Worm (Caenorhabditis elegans) whole organism, L4 larva: ENCODE measurements around the gene myo-2.

ENCODE experiments used
- F26F4.8 ChIP-seq: fragments of 200-800 bp; sonication (Bioruptor generic); conservative IDR thresholded peaks from 2 replicates; pipeline ENCODE4 v1.3.6; 2022; ENCODE audit warnings: missing genetic modification characterization, missing compliant biosample characterization
- F37D6.2 ChIP-seq: sonication (generic microtip); optimal IDR thresholded peaks from 2 replicates; lab custom pipeline; 2016; ENCODE audit warnings: mild to moderate bottlenecking, missing genetic modification characterization, missing compliant biosample characterization
- F44E2.7 ChIP-seq: fragments of 200-800 bp; sonication (Bioruptor generic); IDR thresholded peaks from 2 replicates; pipeline ENCODE4 v2.1.2; 2022; ENCODE audit warnings: missing genetic modification characterization, missing compliant biosample characterization
- F49E8.2 ChIP-seq: sonication (generic microtip); optimal IDR thresholded peaks from 2 replicates; lab custom pipeline; 2016; ENCODE audit warnings: missing compliant biosample characterization, mild to moderate bottlenecking, missing genetic modification characterization, borderline replicate concordance
- Y105C5A.15 ChIP-seq: fragments of 200-800 bp; sonication (Bioruptor generic); IDR thresholded peaks from 2 replicates; pipeline ENCODE4 v1.3.6; 2022; ENCODE audit warnings: missing genetic modification characterization, missing compliant biosample characterization
- Y48G9A.11 ChIP-seq: fragments of 200-800 bp; sonication (Bioruptor generic); IDR thresholded peaks from 2 replicates; pipeline ENCODE4 v1.3.6; 2022; ENCODE audit warnings: missing genetic modification reagents, missing genetic modification characterization, missing compliant biosample characterization
- ZK546.5 ChIP-seq, 2 experiments: sonication (generic microtip); optimal IDR thresholded peaks; 2 replicates each; lab custom pipeline; 2017; ENCODE audit warnings: missing biosample characterization in 2 of 2, missing genetic modification characterization in 2 of 2
- aha-1 ChIP-seq: fragments of 150-350 bp; peaks from one replicate; lab custom pipeline; 2014; ENCODE audit warnings: missing biosample characterization, missing genetic modification characterization
- ceh-44 ChIP-seq: fragments of 200-800 bp; sonication (Bioruptor generic); IDR thresholded peaks from 2 replicates; pipeline ENCODE4 v1.3.6; 2022; ENCODE audit warnings: missing genetic modification reagents, missing genetic modification characterization, missing compliant biosample characterization
- ctbp-1 ChIP-seq: fragments of 200-800 bp; sonication (Bioruptor generic); IDR thresholded peaks from 2 replicates; pipeline ENCODE4 v1.3.6; 2022; ENCODE audit warnings: missing genetic modification reagents, missing genetic modification characterization, missing compliant biosample characterization
- daf-12 ChIP-seq: fragments of 150-350 bp; optimal IDR thresholded peaks from 2 replicates; lab custom pipeline; 2014; ENCODE audit warnings: missing biosample characterization, missing genetic modification reagents, missing genetic modification characterization
- dpl-1 ChIP-seq: fragments of 150-350 bp; optimal IDR thresholded peaks from 2 replicates; lab custom pipeline; 2014; ENCODE audit warnings: missing biosample characterization, missing genetic modification reagents, missing genetic modification characterization
- duxl-1 ChIP-seq: sonication (generic microtip); optimal IDR thresholded peaks from 2 replicates; lab custom pipeline; 2016; ENCODE audit warnings: mild to moderate bottlenecking, missing genetic modification characterization, moderate library complexity, missing compliant biosample characterization; ENCODE audit not compliant: poor library complexity
- dve-1 ChIP-seq: sonication (generic microtip); optimal IDR thresholded peaks from 2 replicates; lab custom pipeline; 2017; ENCODE audit warnings: antibody characterized with exemption, mild to moderate bottlenecking, missing genetic modification characterization, missing compliant biosample characterization; ENCODE audit not compliant: insufficient read depth
- fos-1 ChIP-seq: fragments of 150-350 bp; optimal IDR thresholded peaks from 2 replicates; lab custom pipeline; 2014; ENCODE audit warnings: missing biosample characterization, missing genetic modification characterization
- hif-1 ChIP-seq, 2 experiments: sonication (generic microtip); optimal IDR thresholded peaks; 2 replicates each; lab custom pipeline; 2016 to 2017; ENCODE audit warnings: missing compliant biosample characterization in 2 of 2, missing genetic modification characterization in 2 of 2, missing genetic modification reagents in 2 of 2, missing genotype in 2 of 2, mild to moderate bottlenecking in 1 of 2
- hmg-1.1 ChIP-seq: fragments of 200-800 bp; sonication (Bioruptor generic); IDR thresholded peaks from 2 replicates; pipeline ENCODE4 v1.3.6; 2022; ENCODE audit warnings: missing genetic modification reagents, missing genetic modification characterization, missing compliant biosample characterization
- lin-15B ChIP-seq: fragments of 150-350 bp; sonication (generic microtip); optimal IDR thresholded peaks from 3 replicates; lab custom pipeline; 2014; ENCODE audit warnings: missing biosample characterization, missing genetic modification characterization
- lin-38 ChIP-seq: fragments of 200-800 bp; sonication (Bioruptor generic); IDR thresholded peaks from 2 replicates; pipeline ENCODE4 v1.3.6; 2022; ENCODE audit warnings: missing genetic modification reagents, missing genetic modification characterization, missing compliant biosample characterization
- lsy-2 ChIP-seq, 2 experiments: fragments of 150-350 bp in 1 of 2; sonication (generic microtip) in 1 of 2; optimal IDR thresholded peaks; 2 replicates each; lab custom pipeline; 2014 to 2017; ENCODE audit warnings: missing biosample characterization in 2 of 2, missing genetic modification characterization in 2 of 2
- mdl-1 ChIP-seq, 2 experiments: fragments of 150-350 bp in 1 of 2; sonication (generic microtip) in 1 of 2; optimal IDR thresholded peaks; 2 replicates each; lab custom pipeline; 2014 to 2017; ENCODE audit warnings: missing biosample characterization in 2 of 2, missing genetic modification characterization in 2 of 2
- mep-1 ChIP-seq: fragments of 150-350 bp; sonication (generic microtip); optimal IDR thresholded peaks from 3 replicates; lab custom pipeline; 2014; ENCODE audit warnings: missing biosample characterization, missing genetic modification characterization
- mxl-2 ChIP-seq: fragments of 200-800 bp; sonication (Bioruptor generic); conservative IDR thresholded peaks from 2 replicates; pipeline ENCODE4 v1.3.6; 2022; ENCODE audit warnings: missing genetic modification reagents, missing genetic modification characterization, missing compliant biosample characterization
- mxl-3 ChIP-seq: fragments of 200-800 bp; sonication (Bioruptor generic); optimal IDR thresholded peaks from 2 replicates; lab custom pipeline; 2018; ENCODE audit warnings: mild to moderate bottlenecking, missing genetic modification characterization, missing compliant biosample characterization
- nhr-10 ChIP-seq: fragments of 150-350 bp; optimal IDR thresholded peaks from 2 replicates; lab custom pipeline; 2014; ENCODE audit warnings: missing biosample characterization, missing genetic modification characterization
- nhr-11 ChIP-seq: fragments of 150-350 bp; optimal IDR thresholded peaks from 2 replicates; lab custom pipeline; 2014; ENCODE audit warnings: missing biosample characterization, missing genetic modification characterization
- nhr-237 ChIP-seq: sonication (generic microtip); optimal IDR thresholded peaks from 2 replicates; lab custom pipeline; 2017; ENCODE audit warnings: missing biosample characterization, missing genetic modification characterization
- nhr-25 ChIP-seq: sonication (generic microtip); optimal IDR thresholded peaks from 2 replicates; lab custom pipeline; 2017; ENCODE audit warnings: missing genetic modification characterization, mild to moderate bottlenecking, missing compliant biosample characterization, antibody characterized with exemption, moderate library complexity, borderline replicate concordance; ENCODE audit not compliant: insufficient read depth
- nhr-28 ChIP-seq: fragments of 150-350 bp; optimal IDR thresholded peaks from 2 replicates; lab custom pipeline; 2014; ENCODE audit warnings: missing biosample characterization, missing genetic modification characterization
- nhr-42 ChIP-seq: fragments of 200-800 bp; sonication (Bioruptor generic); IDR thresholded peaks from 2 replicates; pipeline ENCODE4 v1.3.6; 2022; ENCODE audit warnings: missing genetic modification characterization, missing compliant biosample characterization
- nhr-77 ChIP-seq: fragments of 150-350 bp; optimal IDR thresholded peaks from 2 replicates; lab custom pipeline; 2014; ENCODE audit warnings: missing biosample characterization, missing genetic modification characterization
- pha-4 ChIP-seq, 2 experiments: fragments of 150-350 bp in 1 of 2; fragments of 200-800 bp in 1 of 2; sonication (Bioruptor generic) in 1 of 2; IDR thresholded peaks in 1 of 2; optimal IDR thresholded peaks in 1 of 2; 2 replicates each; pipeline versions ENCODE4 v1.3.6 to Lab custom; 2014 to 2022; ENCODE audit warnings: missing genetic modification characterization in 2 of 2, missing genetic modification reagents in 2 of 2, missing biosample characterization in 1 of 2, missing compliant biosample characterization in 1 of 2
- php-3 ChIP-seq: fragments of 200-800 bp; sonication (Bioruptor generic); IDR thresholded peaks from 2 replicates; pipeline ENCODE4 v1.3.6; 2022; ENCODE audit warnings: missing genetic modification reagents, missing genetic modification characterization, missing compliant biosample characterization
- pqm-1 ChIP-seq: sonication (generic microtip); optimal IDR thresholded peaks from 2 replicates; lab custom pipeline; 2017; ENCODE audit warnings: missing biosample characterization, missing genetic modification characterization
- set-16 ChIP-seq: fragments of 200-800 bp; sonication (Bioruptor generic); IDR thresholded peaks from 2 replicates; pipeline ENCODE4 v1.3.6; 2022; ENCODE audit warnings: missing genetic modification reagents, missing genetic modification characterization, missing compliant biosample characterization
- unc-62 ChIP-seq, 3 experiments: fragments of 150-350 bp in 1 of 3; sonication (generic microtip); optimal IDR thresholded peaks in 2 of 3; peaks in 1 of 3; 1 replicate in 1 of 3; 2 replicates in 2 of 3; lab custom pipeline; 2014 to 2017; ENCODE audit warnings: missing biosample characterization in 3 of 3, missing genetic modification characterization in 3 of 3, missing genetic modification reagents in 3 of 3, missing genotype in 1 of 3

Gene myo-2

DNA sequence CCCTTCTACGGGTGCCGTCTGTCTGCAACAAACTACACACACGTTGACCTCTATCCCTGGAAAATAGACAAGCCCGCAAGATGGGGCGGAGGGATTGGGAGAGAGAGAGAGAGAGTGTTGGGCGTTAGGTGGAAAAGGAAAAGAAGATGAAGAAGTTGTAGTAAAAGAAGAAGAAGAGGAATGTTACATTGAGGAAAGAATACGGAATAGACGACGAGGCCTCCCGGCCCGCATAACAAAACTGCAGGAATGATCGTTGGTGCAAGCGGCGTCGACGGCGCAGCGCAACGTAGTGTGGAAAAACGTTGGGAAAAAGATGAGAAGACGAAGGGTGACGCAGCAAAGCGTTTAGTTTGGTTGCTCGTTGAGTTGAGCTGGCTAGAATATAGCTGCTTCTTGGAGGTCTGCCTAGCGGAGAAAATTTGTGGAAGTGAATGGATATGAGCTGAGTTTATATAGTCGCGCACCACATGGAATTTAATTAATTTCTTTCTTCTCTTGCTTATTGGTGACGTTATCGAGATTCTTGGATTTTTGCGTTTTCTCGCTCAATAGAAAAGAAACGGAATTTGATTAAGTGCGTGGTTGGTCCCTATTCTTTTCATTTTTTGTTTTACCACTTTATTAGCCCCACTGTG lies 42.4 kb downstream of the myo-2 start (continued):
- TF ChIP-seq set-16 (GFP tag; lab: Robert Waterston, UW), result peak; percentile 14; the same call in 1 of the 2 replicates
- no peak for TF ChIP-seq lin-15B (tag; lab: Kevin White, UChicago)
- TF ChIP-seq fos-1, result no peak
- TF ChIP-seq Y105C5A.15 (GFP tag; lab: Robert Waterston, UW), result no peak
- peak; percentile 82 for TF ChIP-seq mep-1 (tag; lab: Kevin White, UChicago)
- peak; percentile 3 for TF ChIP-seq nhr-77
- TF ChIP-seq ZK546.5 (tag; optimal IDR thresholded peaks at IDR 0.05; lab: Kevin White, UChicago), result no peak
- peak; percentile 42; the same call in 1 of the 2 replicates for TF ChIP-seq ctbp-1 (GFP tag; lab: Robert Waterston, UW)
- no peak for TF ChIP-seq duxl-1 (tag; lab: Kevin White, UChicago)
- TF ChIP-seq F37D6.2 (tag; lab: Kevin White, UChicago), result peak; percentile 59
- TF ChIP-seq nhr-42 (GFP tag; lab: Robert Waterston, UW), result no peak
- peak; percentile 24 for TF ChIP-seq dve-1
- no peak for TF ChIP-seq mxl-2 (GFP tag; lab: Robert Waterston, UW)
- no peak for TF ChIP-seq php-3 (GFP tag; lab: Robert Waterston, UW)
- peak; percentile 28 to 38 for TF ChIP-seq lsy-2 (tag; optimal IDR thresholded peaks at IDR 0.05; lab: Kevin White, UChicago)
- TF ChIP-seq daf-12 (tag; lab: Kevin White, UChicago), result no peak
- TF ChIP-seq F49E8.2, result no peak
- peak; percentile 44 for TF ChIP-seq nhr-28 (tag; lab: Kevin White, UChicago)
- TF ChIP-seq, all 104 proteins: peak for 24

ce11 chrX:12511384-12512007 lies 43.6 kb downstream of the myo-2 start:
- TF ChIP-seq aha-1 (tag; lab: Kevin White, UChicago) (peak; percentile 93), nhr-237 (tag; lab: Kevin White, UChicago) (no peak), nhr-10 (no peak), mxl-3 (GFP tag; lab: Kevin White, UChicago) (no peak), lin-38 (GFP tag; lab: Robert Waterston, UW) (no peak), dpl-1 (GFP tag; lab: Kevin White, UChicago) (no peak), Y48G9A.11 (no peak), F44E2.7 (GFP tag; lab: Robert Waterston, UW) (no peak), mdl-1 (tag; optimal IDR thresholded peaks at IDR 0.05; lab: Kevin White, UChicago) (no peak), pha-4 (GFP tag; IDR thresholded peaks at IDR 0.05; lab: Robert Waterston, UW) (no peak), pha-4 (tag; optimal IDR thresholded peaks at IDR 0.05; lab: Kevin White, UChicago) (no peak), F26F4.8 (no peak), hmg-1.1 (no peak), pqm-1 (tag; lab: Kevin White, UChicago) (no peak), unc-62 (GFP tag; optimal IDR thresholded peaks at IDR 0.05 in 1 of 2; lab: Kevin White, UChicago) (peak in 1 of 2 experiments; percentile 90), unc-62 (tag; optimal IDR thresholded peaks at IDR 0.05; lab: Kevin White, UChicago) (no peak), hif-1 (tag; optimal IDR thresholded peaks at IDR 0.05; lab: Kevin White, UChicago) (peak in 1 of 2 experiments; percentile 48), nhr-25 (peak; percentile 0), nhr-11 (tag; lab: Kevin White, UChicago) (no peak), ceh-44 (no peak), mep-1 (tag; lab: Kevin White, UChicago) (peak; percentile 10)
